Comparison of ENCODE assay signal across 1 fruit fly cellular context in genomic region chr3L:12580212-12580676, dm6.
TF ChIP-seq lines count a peak whose summit lies in the region.

Gene ara (plus strand): TSS chr3L:12580672.

TF ChIP-seq in whole organism, embryonic, 481 proteins besides CTCF, POLR2A, EP300 and RAD21 (continued from another document):
- TF ChIP-seq Dll (GFP tag; IDR thresholded peaks at IDR 0.05; lab: Robert Waterston, UW; ENCODE audit: partially characterized antibody), result 0 out of 4 replicates have a peak, but pooled peaks have one; percentile 12
- TF ChIP-seq Sin3A (optimal IDR thresholded peaks at IDR 0.05; lab: Kevin White, UChicago), result no peak
- TF ChIP-seq CG4360 (GFP tag; IDR thresholded peaks at IDR 0.05; lab: Robert Waterston, UW), result peak; percentile 95
- TF ChIP-seq chif (GFP tag; optimal IDR thresholded peaks at IDR 0.05; lab: Kevin White, UChicago), result no peak
- peak; percentile 53 for TF ChIP-seq sens (GFP tag; lab: Kevin White, UChicago)
- no peak for TF ChIP-seq tup (GFP tag; optimal IDR thresholded peaks at IDR 0.05; lab: Kevin White, UChicago)
- peak; percentile 51; the same call in 1 of the 3 replicates for TF ChIP-seq so (GFP tag; IDR thresholded peaks at IDR 0.05; lab: Robert Waterston, UW)
- no peak for TF ChIP-seq CG17568 (GFP tag; optimal IDR thresholded peaks at IDR 0.05; lab: Kevin White, UChicago)
- TF ChIP-seq Deaf1 (tag; optimal IDR thresholded peaks at IDR 0.05; lab: Kevin White, UChicago), result peak; percentile 89
- no peak for TF ChIP-seq CG9932 (GFP tag; IDR thresholded peaks at IDR 0.05; lab: Robert Waterston, UW)
- no peak for TF ChIP-seq CG13123 (GFP tag; optimal IDR thresholded peaks at IDR 0.05; lab: Kevin White, UChicago)
- TF ChIP-seq nmo (GFP tag; optimal IDR thresholded peaks at IDR 0.05; lab: Kevin White, UChicago), result peak; percentile 1
- no peak for TF ChIP-seq CG1792 (GFP tag; optimal IDR thresholded peaks at IDR 0.05; lab: Kevin White, UChicago)
- TF ChIP-seq gsb (GFP tag; IDR thresholded peaks at IDR 0.05; lab: Robert Waterston, UW), result no peak
- peak; percentile 54 for TF ChIP-seq ftz-f1 (GFP tag; optimal IDR thresholded peaks at IDR 0.05; lab: Kevin White, UChicago)
- no peak for TF ChIP-seq prd (optimal IDR thresholded peaks at IDR 0.05; lab: Kevin White, UChicago)
- TF ChIP-seq prd (GFP tag; IDR thresholded peaks at IDR 0.05; lab: Robert Waterston, UW), result no peak
- peak; percentile 31 for TF ChIP-seq kni (GFP tag; optimal IDR thresholded peaks at IDR 0.05; lab: Kevin White, UChicago)
- TF ChIP-seq Atf6 (GFP tag; IDR thresholded peaks at IDR 0.05; lab: Robert Waterston, UW), result no peak
- peak; percentile 10; the same call in 1 of the 2 replicates for TF ChIP-seq CG32532 (GFP tag; IDR thresholded peaks at IDR 0.05; lab: Robert Waterston, UW)
- peak; percentile 32; the same call in 1 of the 2 replicates for TF ChIP-seq ara (GFP tag; IDR thresholded peaks at IDR 0.05; lab: Robert Waterston, UW)
- peak; percentile 99 for TF ChIP-seq sd (tag; optimal IDR thresholded peaks at IDR 0.05; lab: Kevin White, UChicago)
- TF ChIP-seq ci (GFP tag; IDR thresholded peaks at IDR 0.05; lab: Robert Waterston, UW), result no peak
- peak; percentile 99 for TF ChIP-seq Nf-YB (GFP tag; optimal IDR thresholded peaks at IDR 0.05; lab: Kevin White, UChicago)
- no peak for TF ChIP-seq CG11085 (GFP tag; IDR thresholded peaks at IDR 0.05; lab: Robert Waterston, UW)
- no peak for TF ChIP-seq hkb (optimal IDR thresholded peaks at IDR 0.05; lab: Kevin White, UChicago)
- 0 out of 2 replicates have a peak, but pooled peaks have one; percentile 23 for TF ChIP-seq hkb (GFP tag; IDR thresholded peaks at IDR 0.05; lab: Robert Waterston, UW)
- peak; percentile 93 for TF ChIP-seq CG10321 (GFP tag; IDR thresholded peaks at IDR 0.05; lab: Robert Waterston, UW)
- 0 out of 2 replicates have a peak, but pooled peaks have one; percentile 20 for TF ChIP-seq vvl (GFP tag; IDR thresholded peaks at IDR 0.05; lab: Robert Waterston, UW)
- no peak for TF ChIP-seq CG10366 (GFP tag; IDR thresholded peaks at IDR 0.05; lab: Robert Waterston, UW)
- peak; percentile 43; the same call in 1 of the 3 replicates for TF ChIP-seq CG2199 (GFP tag; IDR thresholded peaks at IDR 0.05; lab: Robert Waterston, UW)
- TF ChIP-seq Awh (GFP tag; IDR thresholded peaks at IDR 0.05; lab: Robert Waterston, UW), result no peak
- TF ChIP-seq oc (tag; optimal IDR thresholded peaks at IDR 0.05; lab: Kevin White, UChicago), result peak; percentile 23
- no peak for TF ChIP-seq btn (GFP tag; optimal IDR thresholded peaks at IDR 0.05; lab: Kevin White, UChicago)
- TF ChIP-seq Optix (GFP tag; IDR thresholded peaks at IDR 0.05; lab: Robert Waterston, UW), result no peak
- TF ChIP-seq nerfin-1 (tag; optimal IDR thresholded peaks at IDR 0.05; lab: Kevin White, UChicago), result peak; percentile 93
- peak; percentile 98 for TF ChIP-seq CG5180 (GFP tag; optimal IDR thresholded peaks at IDR 0.05; lab: Kevin White, UChicago)
- no peak for TF ChIP-seq lov (optimal IDR thresholded peaks at IDR 0.05; lab: Kevin White, UChicago)
- TF ChIP-seq lov (GFP tag; IDR thresholded peaks at IDR 0.05; lab: Robert Waterston, UW), result peak; percentile 23; the same call in 1 of the 3 replicates
- peak; percentile 18 for TF ChIP-seq CoRest (tag; optimal IDR thresholded peaks at IDR 0.05; lab: Kevin White, UChicago)
- 0 out of 2 replicates have a peak, but pooled peaks have one; percentile 8 for TF ChIP-seq seq (GFP tag; IDR thresholded peaks at IDR 0.05; lab: Robert Waterston, UW)
- TF ChIP-seq lab (GFP tag; optimal IDR thresholded peaks at IDR 0.05; lab: Kevin White, UChicago), result no peak
- no peak for TF ChIP-seq Poxn (GFP tag; IDR thresholded peaks at IDR 0.05; lab: Robert Waterston, UW)
- no peak for TF ChIP-seq NC2β (GFP tag; optimal IDR thresholded peaks at IDR 0.05; lab: Kevin White, UChicago)
- peak; percentile 75 for TF ChIP-seq CG8478 (optimal IDR thresholded peaks at IDR 0.05; lab: Kevin White, UChicago)
- no peak for TF ChIP-seq row (GFP tag; IDR thresholded peaks at IDR 0.05; lab: Robert Waterston, UW)
- no peak for TF ChIP-seq nerfin-2 (GFP tag; IDR thresholded peaks at IDR 0.05; lab: Robert Waterston, UW; ENCODE audit: partially characterized antibody)
- peak; percentile 99 for TF ChIP-seq Nf-YC (tag; optimal IDR thresholded peaks at IDR 0.05; lab: Kevin White, UChicago)
- no peak for TF ChIP-seq Spps (tag; optimal IDR thresholded peaks at IDR 0.05; lab: Kevin White, UChicago)
- TF ChIP-seq fru (optimal IDR thresholded peaks at IDR 0.05; lab: Kevin White, UChicago), result no peak
- TF ChIP-seq CG1832 (GFP tag; optimal IDR thresholded peaks at IDR 0.05; lab: Kevin White, UChicago), result peak; percentile 81
- TF ChIP-seq CG16813 (GFP tag; IDR thresholded peaks at IDR 0.05; lab: Robert Waterston, UW; ENCODE audit: partially characterized antibody), result 0 out of 3 replicates have a peak, but pooled peaks have one; percentile 31
- TF ChIP-seq CG17385 (GFP tag; optimal IDR thresholded peaks at IDR 0.05; lab: Kevin White, UChicago), result no peak
- TF ChIP-seq Jarid2 (GFP tag; optimal IDR thresholded peaks at IDR 0.05; lab: Kevin White, UChicago), result peak; percentile 53
- TF ChIP-seq GATAe (GFP tag; conservative IDR thresholded peaks at IDR 0.05; lab: Robert Waterston, UW), result no peak
